Worm (Caenorhabditis elegans): ENCODE measurements around the gene ZK512.4.

ce11 chrIII:9191091-9191490 is 46.0 kb downstream of the ZK512.4 start, which contains the start of gene cls-3:
- TF ChIP-seq php-3 (GFP tag; IDR thresholded peaks at IDR 0.05) (no peak), unc-62 (GFP tag; optimal IDR thresholded peaks at IDR 0.05 in 1 of 2) (no peak), unc-62 (tag; optimal IDR thresholded peaks at IDR 0.05) (no peak), unc-130 (GFP tag; optimal IDR thresholded peaks at IDR 0.05) (no peak), nhr-11 (tag; optimal IDR thresholded peaks at IDR 0.05) (no peak), set-16 (GFP tag; IDR thresholded peaks at IDR 0.05) (no peak), nhr-25 (tag; optimal IDR thresholded peaks at IDR 0.05; ENCODE audit: borderline replicate concordance, insufficient read depth) (no peak), mdl-1 (tag; optimal IDR thresholded peaks at IDR 0.05) (no peak), lin-39 (tag; optimal IDR thresholded peaks at IDR 0.05) (no peak), pha-4 (GFP tag; IDR thresholded peaks at IDR 0.05) (no peak), pha-4 (tag; optimal IDR thresholded peaks at IDR 0.05) (no peak)

All from whole organism, L4 larva.